Fruit fly (Drosophila melanogaster) whole organism, embryonic: ENCODE data around the gene mtTFB2.

Experiments
- Atf3 ChIP-seq: fragments of 200-800 bp; sonication (Bioruptor generic); optimal IDR thresholded peaks from 3 replicates; lab custom pipeline; 2016; ENCODE audit warnings: missing biosample characterization, missing genetic modification characterization
- CG11398 ChIP-seq: fragments of 200-800 bp; sonication (Bioruptor generic); optimal IDR thresholded peaks from 2 replicates; lab custom pipeline; 2016; ENCODE audit warnings: missing biosample characterization, missing genetic modification characterization
- CG3281 ChIP-seq: fragments of 200-800 bp; sonication (Bioruptor generic); optimal IDR thresholded peaks from 3 replicates; lab custom pipeline; 2017; ENCODE audit warnings: missing biosample characterization, mild to moderate bottlenecking, missing genetic modification characterization
- CG34376 ChIP-seq: fragments of 200-800 bp; sonication (Bioruptor generic); optimal IDR thresholded peaks from 2 replicates; lab custom pipeline; 2018; ENCODE audit warnings: missing biosample characterization, mild to moderate bottlenecking, missing genetic modification characterization
- CG3847 ChIP-seq: fragments of 200-800 bp; sonication (Bioruptor generic); IDR thresholded peaks from 2 replicates; pipeline ENCODE4 v1.3.6; 2022; ENCODE audit warnings: missing biosample characterization, missing genetic modification characterization
- CG6175 ChIP-seq: fragments of 200-800 bp; sonication (Bioruptor generic); IDR thresholded peaks from 3 replicates; pipeline ENCODE4 v1.3.6; 2022; ENCODE audit warnings: missing biosample characterization, missing genetic modification characterization
- D19A ChIP-seq: fragments of 200-800 bp; optimal IDR thresholded peaks from 3 replicates; lab custom pipeline; 2019; ENCODE audit warnings: missing biosample characterization, mild to moderate bottlenecking, missing genetic modification characterization, moderate library complexity
- Hr78 ChIP-seq, 2 experiments: fragments of 200-800 bp in 1 of 2; fragments of >200 bp in 1 of 2; sonication (Bioruptor generic) in 1 of 2; optimal IDR thresholded peaks; 2 replicates each; lab custom pipeline; 2017 to 2019; ENCODE audit warnings: missing biosample characterization in 2 of 2, missing genetic modification characterization in 2 of 2, mild to moderate bottlenecking in 1 of 2, moderate library complexity in 1 of 2
- Med ChIP-seq: fragments of 200-800 bp; sonication (Bioruptor generic); peaks from one replicate; lab custom pipeline; 2016; ENCODE audit warnings: missing biosample characterization, missing genetic modification characterization, mild to moderate bottlenecking, inconsistent platforms, moderate library complexity
- Pdp1 ChIP-seq, 2 experiments: fragments of 200-800 bp; sonication (Bioruptor generic); optimal IDR thresholded peaks; 3 replicates each; lab custom pipeline; 2016; ENCODE audit warnings: missing biosample characterization in 2 of 2, missing genetic modification characterization in 2 of 2, mild to moderate bottlenecking in 1 of 2, moderate library complexity in 1 of 2
- TFAM ChIP-seq: fragments of 200-800 bp; sonication (Bioruptor generic); optimal IDR thresholded peaks from 2 replicates; lab custom pipeline; 2017; ENCODE audit warnings: missing biosample characterization, missing genetic modification characterization, inconsistent platforms
- cg ChIP-seq: fragments of 200-800 bp; sonication (Bioruptor generic); optimal IDR thresholded peaks from 3 replicates; lab custom pipeline; 2019; ENCODE audit warnings: missing biosample characterization, mild to moderate bottlenecking, missing genetic modification characterization, moderate library complexity
- chinmo ChIP-seq: fragments of 200-800 bp; sonication (Bioruptor generic); IDR thresholded peaks from 4 replicates; pipeline ENCODE4 v1.3.6; 2022; ENCODE audit warnings: missing biosample characterization, missing genetic modification characterization; ENCODE audit not compliant: partially characterized antibody
- ci ChIP-seq: fragments of 200-800 bp; sonication (Bioruptor generic); IDR thresholded peaks from 3 replicates; pipeline ENCODE4 v1.3.6; 2022; ENCODE audit warnings: missing biosample characterization, missing genetic modification characterization
- cwo ChIP-seq: fragments of 200-800 bp; sonication (Bioruptor generic); optimal IDR thresholded peaks from 3 replicates; lab custom pipeline; 2017; ENCODE audit warnings: missing biosample characterization, missing genetic modification characterization, mild to moderate bottlenecking, moderate library complexity, missing genetic modification reagents
- lab ChIP-seq: fragments of 200-800 bp; sonication (Bioruptor generic); optimal IDR thresholded peaks from 3 replicates; lab custom pipeline; 2017; ENCODE audit warnings: missing biosample characterization, missing genetic modification characterization, mild to moderate bottlenecking, moderate library complexity, missing genetic modification reagents
- nerfin-2 ChIP-seq: fragments of 200-800 bp; sonication (Bioruptor generic); IDR thresholded peaks from 2 replicates; pipeline ENCODE4 v1.3.6; 2022; ENCODE audit warnings: missing biosample characterization, missing genetic modification characterization; ENCODE audit not compliant: partially characterized antibody
- so ChIP-seq: fragments of 200-800 bp; sonication (Bioruptor generic); IDR thresholded peaks from 3 replicates; pipeline ENCODE4 v1.3.6; 2022; ENCODE audit warnings: missing biosample characterization, missing genetic modification characterization
- sr ChIP-seq: fragments of 200-800 bp; sonication (Bioruptor generic); IDR thresholded peaks from 3 replicates; pipeline ENCODE4 v1.3.6; 2022; ENCODE audit warnings: missing biosample characterization, missing genetic modification characterization
- ttk ChIP-seq: fragments of 200-800 bp; sonication (Bioruptor generic); IDR thresholded peaks from 2 replicates; pipeline ENCODE4 v2.1.2; 2022; ENCODE audit warnings: missing biosample characterization, missing genetic modification characterization

mtTFB2 gene

dm6 chr3R:10095052-10095451 lies 49.7 kb downstream of the mtTFB2 start:
- TF ChIP-seq Hr78 (GFP tag; optimal IDR thresholded peaks at IDR 0.05; lab: Kevin White, UChicago): no peak
- peak; percentile 25 for TF ChIP-seq cg (GFP tag; lab: Kevin White, UChicago)
- TF ChIP-seq sr (GFP tag; lab: Robert Waterston, UW): peak; percentile 95
- TF ChIP-seq Med: peak; percentile 48
- no peak for TF ChIP-seq Atf3 (GFP tag; lab: Kevin White, UChicago)
- TF ChIP-seq CG3847: 0 out of 2 replicates have a peak, but pooled peaks have one; percentile 8
- no peak for TF ChIP-seq ttk (GFP tag; lab: Robert Waterston, UW)
- TF ChIP-seq CG11398 (GFP tag; lab: Kevin White, UChicago): no peak
- no peak for TF ChIP-seq D19A (tag; lab: Kevin White, UChicago)
- peak in 1 of 2 experiments; percentile 8 for TF ChIP-seq Pdp1 (GFP tag; optimal IDR thresholded peaks at IDR 0.05; lab: Kevin White, UChicago)
- TF ChIP-seq nerfin-2 (GFP tag; lab: Robert Waterston, UW): no peak
- TF ChIP-seq CG6175 (GFP tag; lab: Robert Waterston, UW): no peak
- 0 out of 4 replicates have a peak, but pooled peaks have one; percentile 13 for TF ChIP-seq chinmo (GFP tag; lab: Robert Waterston, UW)
- TF ChIP-seq, all 482 proteins: peak for 6

dm6 chr3R:10095765-10096164 lies 50.4 kb downstream of the mtTFB2 start:
- peak in 1 of 2 experiments; percentile 19 for TF ChIP-seq Pdp1 (GFP tag; optimal IDR thresholded peaks at IDR 0.05; lab: Kevin White, UChicago)
- TF ChIP-seq ci (GFP tag; lab: Robert Waterston, UW): 0 out of 3 replicates have a peak, but pooled peaks have one; percentile 24
- peak; percentile 54 for TF ChIP-seq cwo
- peak; percentile 24 for TF ChIP-seq CG34376 (GFP tag; lab: Kevin White, UChicago)
- TF ChIP-seq so (GFP tag; lab: Robert Waterston, UW): no peak
- TF ChIP-seq lab (GFP tag; lab: Kevin White, UChicago): peak; percentile 14
- TF ChIP-seq TFAM (GFP tag; lab: Kevin White, UChicago): no peak
- TF ChIP-seq CG3281 (GFP tag; lab: Kevin White, UChicago): peak; percentile 0
